Worm (Caenorhabditis elegans): ENCODE results near the gene tyr-2.
A peak's percentile ranks its signal among the peaks of the same experiment; 100 is the strongest.

ce11 chrIII:13771145-13771544, 27.1 kb downstream of the tyr-2 start, which contains the start of the genes cyk-4 and pdr-1:
- peak; percentile 48 for TF ChIP-seq lin-13 (tag; optimal IDR thresholded peaks at IDR 0.05)
- no peak for TF ChIP-seq elt-3 (tag; optimal IDR thresholded peaks at IDR 0.05)
- TF ChIP-seq pha-4 (tag; optimal IDR thresholded peaks at IDR 0.05): peak; percentile 45
- no peak for TF ChIP-seq ces-1 (GFP tag; optimal IDR thresholded peaks at IDR 0.05)
- TF ChIP-seq snpc-4 (tag; optimal IDR thresholded peaks at IDR 0.05): no peak

Measured in whole organism, mixed stage, embryonic.